Fruit fly (Drosophila melanogaster) whole organism, prepupa: Measurements from ENCODE around the gene CG4408.

Experiments
- Blimp-1 ChIP-seq: fragments of 200-800 bp; sonication (Bioruptor generic); optimal IDR thresholded peaks from 3 replicates; lab custom pipeline; 2017; ENCODE audit warnings: missing biosample characterization, missing genetic modification characterization, mild to moderate bottlenecking, moderate library complexity, missing genetic modification reagents
- CG10631 ChIP-seq: fragments of 200-800 bp; sonication (Bioruptor generic); optimal IDR thresholded peaks from 2 replicates; lab custom pipeline; 2016; ENCODE audit warnings: missing biosample characterization, missing genetic modification characterization
- CG10669 ChIP-seq: fragments of 200-800 bp; sonication (Bioruptor generic); optimal IDR thresholded peaks from 3 replicates; lab custom pipeline; 2018; ENCODE audit warnings: missing biosample characterization, mild to moderate bottlenecking, missing genetic modification characterization, moderate library complexity
- CG11294 ChIP-seq: fragments of 200-800 bp; sonication (Bioruptor generic); IDR thresholded peaks from 2 replicates; pipeline ENCODE4 v1.3.6; 2022; ENCODE audit warnings: missing biosample characterization, missing genetic modification characterization
- CG11762 ChIP-seq: fragments of 200-800 bp; sonication (Bioruptor generic); optimal IDR thresholded peaks from 3 replicates; lab custom pipeline; 2016; ENCODE audit warnings: missing biosample characterization, missing genetic modification characterization; ENCODE audit not compliant: insufficient read depth
- CG15336 ChIP-seq: fragments of 200-800 bp; sonication (Bioruptor generic); IDR thresholded peaks from 2 replicates; pipeline ENCODE4 v1.3.6; 2022; ENCODE audit warnings: missing biosample characterization, missing genetic modification characterization
- CG16779 ChIP-seq: fragments of 200-800 bp; sonication (Bioruptor generic); optimal IDR thresholded peaks from 3 replicates; lab custom pipeline; 2017; ENCODE audit warnings: missing biosample characterization, mild to moderate bottlenecking, missing genetic modification characterization
- CG32006 ChIP-seq: fragments of 200-800 bp; sonication (Bioruptor generic); optimal IDR thresholded peaks from 3 replicates; lab custom pipeline; 2017; ENCODE audit warnings: missing biosample characterization, mild to moderate bottlenecking, missing genetic modification characterization
- CG3919 ChIP-seq: fragments of 200-800 bp; sonication (Bioruptor generic); optimal IDR thresholded peaks from 3 replicates; lab custom pipeline; 2016; ENCODE audit warnings: missing biosample characterization, missing genetic modification characterization
- CG4318 ChIP-seq: fragments of 200-800 bp; sonication (Bioruptor generic); optimal IDR thresholded peaks from 3 replicates; lab custom pipeline; 2017; ENCODE audit warnings: missing biosample characterization, mild to moderate bottlenecking, missing genetic modification characterization
- CG6163 ChIP-seq: fragments of 200-800 bp; sonication (Bioruptor generic); IDR thresholded peaks from 3 replicates; pipeline ENCODE4 v1.3.6; 2022; ENCODE audit warnings: missing biosample characterization, missing genetic modification characterization
- CG6276 ChIP-seq: fragments of 200-800 bp; sonication (Bioruptor generic); optimal IDR thresholded peaks from 2 replicates; lab custom pipeline; 2017; ENCODE audit warnings: missing biosample characterization, mild to moderate bottlenecking, missing genetic modification characterization
- CG6808 ChIP-seq: fragments of 200-800 bp; sonication (Bioruptor generic); optimal IDR thresholded peaks from 3 replicates; lab custom pipeline; 2017; ENCODE audit warnings: missing biosample characterization, missing genetic modification characterization, mild to moderate bottlenecking, moderate library complexity, missing genetic modification reagents
- CG6854 ChIP-seq: fragments of 200-800 bp; sonication (Bioruptor generic); optimal IDR thresholded peaks from 2 replicates; lab custom pipeline; 2017; ENCODE audit warnings: missing biosample characterization, mild to moderate bottlenecking, missing genetic modification characterization
- CG8119 ChIP-seq: fragments of 200-800 bp; sonication (Bioruptor generic); IDR thresholded peaks from 3 replicates; pipeline ENCODE4 v1.3.6; 2022; ENCODE audit warnings: missing biosample characterization, missing genetic modification characterization
- Eip78C ChIP-seq: fragments of 200-800 bp; sonication (Bioruptor generic); peaks from one replicate; lab custom pipeline; 2016; ENCODE audit warnings: missing biosample characterization, missing genetic modification characterization
- Ets21C ChIP-seq: fragments of 200-800 bp; sonication (Bioruptor generic); optimal IDR thresholded peaks from 3 replicates; lab custom pipeline; 2016; ENCODE audit warnings: missing biosample characterization, missing genetic modification characterization
- Ets96B ChIP-seq: fragments of 200-800 bp; optimal IDR thresholded peaks from 2 replicates; lab custom pipeline; 2019; ENCODE audit warnings: missing biosample characterization, mild to moderate bottlenecking, missing genetic modification characterization, moderate library complexity
- Hr38 ChIP-seq: sonication (Bioruptor generic); optimal IDR thresholded peaks from 2 replicates; lab custom pipeline; 2016; ENCODE audit warnings: missing biosample characterization, missing genetic modification characterization
- Hr39 ChIP-seq: fragments of 200-800 bp; sonication (Bioruptor generic); optimal IDR thresholded peaks from 2 replicates; lab custom pipeline; 2016; ENCODE audit warnings: missing biosample characterization, missing genetic modification characterization
- Hr4 ChIP-seq: fragments of 200-800 bp; sonication (Bioruptor generic); optimal IDR thresholded peaks from 3 replicates; lab custom pipeline; 2016; ENCODE audit warnings: missing biosample characterization, missing genetic modification characterization
- Smox ChIP-seq: fragments of 200-800 bp; sonication (Bioruptor generic); optimal IDR thresholded peaks from 3 replicates; lab custom pipeline; 2016; ENCODE audit warnings: missing biosample characterization, missing genetic modification characterization
- Sox102F ChIP-seq: fragments of 200-800 bp; sonication (Bioruptor generic); optimal IDR thresholded peaks from 2 replicates; lab custom pipeline; 2016; ENCODE audit warnings: missing biosample characterization, mild to moderate bottlenecking, missing genetic modification characterization
- Sox14 ChIP-seq: fragments of 200-800 bp; sonication (Bioruptor generic); optimal IDR thresholded peaks from 3 replicates; lab custom pipeline; 2016; ENCODE audit warnings: missing biosample characterization, missing genetic modification characterization
- achi ChIP-seq: fragments of 200-800 bp; sonication (Bioruptor generic); optimal IDR thresholded peaks from 3 replicates; lab custom pipeline; 2016; ENCODE audit warnings: missing biosample characterization, missing genetic modification characterization
- acj6 ChIP-seq: fragments of 200-800 bp; sonication (Bioruptor generic); optimal IDR thresholded peaks from 3 replicates; lab custom pipeline; 2016; ENCODE audit warnings: missing biosample characterization, missing genetic modification characterization
- cyc ChIP-seq: fragments of 200-800 bp; sonication (Bioruptor generic); optimal IDR thresholded peaks from 3 replicates; lab custom pipeline; 2016; ENCODE audit warnings: missing biosample characterization, missing genetic modification characterization
- dsx ChIP-seq: fragments of 200-800 bp; optimal IDR thresholded peaks from 3 replicates; lab custom pipeline; 2019; ENCODE audit warnings: missing biosample characterization, mild to moderate bottlenecking, missing genetic modification characterization, moderate library complexity; ENCODE audit not compliant: poor library complexity, severe bottlenecking
- eg ChIP-seq: fragments of 200-800 bp; sonication (Bioruptor generic); IDR thresholded peaks from 3 replicates; pipeline ENCODE4 v1.3.6; 2022; ENCODE audit warnings: missing biosample characterization, missing genetic modification characterization
- fd59A ChIP-seq: fragments of 200-800 bp; sonication (Bioruptor generic); optimal IDR thresholded peaks from 2 replicates; lab custom pipeline; 2017; ENCODE audit warnings: missing biosample characterization, mild to moderate bottlenecking, missing genetic modification characterization, missing genetic modification reagents
- fd85E ChIP-seq: fragments of 200-800 bp; sonication (Bioruptor generic); optimal IDR thresholded peaks from 3 replicates; lab custom pipeline; 2016; ENCODE audit warnings: missing biosample characterization, missing genetic modification characterization
- fkh ChIP-seq: fragments of 200-800 bp; sonication (Bioruptor generic); optimal IDR thresholded peaks from 3 replicates; lab custom pipeline; 2017; ENCODE audit warnings: missing biosample characterization, mild to moderate bottlenecking, missing genetic modification characterization, moderate library complexity
- net ChIP-seq: fragments of 200-800 bp; sonication (Bioruptor generic); optimal IDR thresholded peaks from 3 replicates; lab custom pipeline; 2016; ENCODE audit warnings: missing biosample characterization, missing genetic modification characterization
- pdm3 ChIP-seq: fragments of 200-800 bp; sonication (Bioruptor generic); optimal IDR thresholded peaks from 3 replicates; lab custom pipeline; 2016; ENCODE audit warnings: missing biosample characterization, missing genetic modification characterization
- salr ChIP-seq, 2 experiments: fragments of 200-800 bp; sonication (Bioruptor generic); optimal IDR thresholded peaks; 3 replicates each; lab custom pipeline; 2016 to 2018; ENCODE audit warnings: missing biosample characterization in 2 of 2, missing genetic modification characterization in 2 of 2, mild to moderate bottlenecking in 1 of 2
- spab ChIP-seq: fragments of 200-800 bp; sonication (Bioruptor generic); optimal IDR thresholded peaks from 2 replicates; lab custom pipeline; 2017; ENCODE audit warnings: missing biosample characterization, mild to moderate bottlenecking, missing genetic modification characterization, missing genetic modification reagents
- ss ChIP-seq, 2 experiments: fragments of 200-800 bp; sonication (Bioruptor generic); optimal IDR thresholded peaks; 2 replicates in 1 of 2; 3 replicates in 1 of 2; lab custom pipeline; 2017 to 2018; ENCODE audit warnings: mild to moderate bottlenecking in 2 of 2, missing biosample characterization in 2 of 2, missing genetic modification characterization in 2 of 2, moderate library complexity in 1 of 2
- topi ChIP-seq: fragments of 200-800 bp; sonication (Bioruptor generic); optimal IDR thresholded peaks from 3 replicates; lab custom pipeline; 2016; ENCODE audit warnings: missing biosample characterization, missing genetic modification characterization
- vri ChIP-seq: fragments of 200-800 bp; sonication (Bioruptor generic); optimal IDR thresholded peaks from 3 replicates; lab custom pipeline; 2016; ENCODE audit warnings: missing biosample characterization, mild to moderate bottlenecking, missing genetic modification characterization

The CG4408 gene

DNA sequence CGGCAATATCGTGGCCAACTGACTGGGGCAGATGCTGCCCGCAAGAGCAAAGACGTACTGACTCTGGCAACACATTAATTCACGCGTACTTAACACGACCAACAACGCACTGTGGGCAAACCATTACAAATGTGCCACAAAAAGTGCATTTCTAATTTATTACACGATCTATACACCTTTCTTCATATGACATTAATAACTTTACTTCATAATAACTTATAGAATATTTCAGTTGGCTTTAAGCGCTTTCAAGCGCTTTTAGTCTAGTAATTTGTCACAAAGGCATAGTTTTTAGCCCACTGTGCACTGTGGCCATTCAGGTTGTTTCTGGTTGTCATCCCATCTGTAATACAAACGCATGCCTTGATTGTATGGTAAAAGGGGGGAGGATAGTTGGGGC, 4.9 kb upstream of the CG4408 start (continued):
- TF ChIP-seq CG3919, result no peak
- no peak for TF ChIP-seq fkh
- TF ChIP-seq Sox14 (GFP tag; lab: Kevin White, UChicago), result peak; percentile 18
- no peak for TF ChIP-seq CG16779 (tag; lab: Kevin White, UChicago)
- no peak for TF ChIP-seq CG10631 (GFP tag; lab: Kevin White, UChicago)
- TF ChIP-seq CG6854, result no peak
- peak; percentile 3 for TF ChIP-seq Ets96B (tag; lab: Kevin White, UChicago)
- TF ChIP-seq salr (GFP tag; optimal IDR thresholded peaks at IDR 0.05; lab: Kevin White, UChicago), result peak in 1 of 2 experiments; percentile 28
- peak; percentile 61; the same call in 1 of the 2 replicates for TF ChIP-seq CG15336 (GFP tag; lab: Robert Waterston, UW)
- peak; percentile 59 for TF ChIP-seq CG6276
- no peak for TF ChIP-seq net (GFP tag; lab: Kevin White, UChicago)
- TF ChIP-seq fd85E (GFP tag; lab: Kevin White, UChicago), result no peak
- TF ChIP-seq fd59A (GFP tag; lab: Kevin White, UChicago), result no peak
- peak; percentile 5 for TF ChIP-seq Hr39 (GFP tag; lab: Kevin White, UChicago)
- TF ChIP-seq Hr38 (GFP tag; lab: Kevin White, UChicago), result no peak
- peak; percentile 0 for TF ChIP-seq Sox102F (GFP tag; lab: Kevin White, UChicago)
- no peak for TF ChIP-seq topi
- TF ChIP-seq CG10669 (GFP tag; lab: Kevin White, UChicago), result no peak
- TF ChIP-seq CG8119 (GFP tag; lab: Robert Waterston, UW), result no peak
- TF ChIP-seq pdm3 (GFP tag; lab: Kevin White, UChicago), result peak; percentile 37
- no peak for TF ChIP-seq acj6
- TF ChIP-seq Hr4 (GFP tag; lab: Kevin White, UChicago), result peak; percentile 19
- TF ChIP-seq Ets21C (GFP tag; lab: Kevin White, UChicago), result no peak
- TF ChIP-seq cyc (GFP tag; lab: Kevin White, UChicago), result no peak
- no peak for TF ChIP-seq dsx (GFP tag; lab: Kevin White, UChicago)
- TF ChIP-seq CG6163 (GFP tag; lab: Robert Waterston, UW), result no peak
- TF ChIP-seq CG11762, result no peak
- TF ChIP-seq CG4318 (GFP tag; lab: Kevin White, UChicago), result peak; percentile 21
- TF ChIP-seq Blimp-1, result no peak
- no peak for TF ChIP-seq spab (GFP tag; lab: Kevin White, UChicago)
- TF ChIP-seq vri (GFP tag; lab: Kevin White, UChicago), result no peak

- peak; percentile 39 for TF ChIP-seq Eip78C (GFP tag; lab: Kevin White, UChicago)
- peak; percentile 12 for TF ChIP-seq CG6276
- no peak for TF ChIP-seq CG6808 (GFP tag; lab: Kevin White, UChicago)
- no peak for TF ChIP-seq CG11294
- TF ChIP-seq Smox (GFP tag; lab: Kevin White, UChicago), result no peak
- TF ChIP-seq ss (GFP tag; optimal IDR thresholded peaks at IDR 0.05; lab: Kevin White, UChicago), result peak in 1 of 2 experiments; percentile 12
- peak; percentile 52 for TF ChIP-seq Hr4 (GFP tag; lab: Kevin White, UChicago)
- peak; percentile 64 for TF ChIP-seq CG6163 (GFP tag; lab: Robert Waterston, UW)
- TF ChIP-seq eg, result peak; percentile 58; the same call in 1 of the 3 replicates
- no peak for TF ChIP-seq CG4318 (GFP tag; lab: Kevin White, UChicago)
- peak; percentile 1 for TF ChIP-seq achi (GFP tag; lab: Kevin White, UChicago)
- peak; percentile 1 for TF ChIP-seq Ets96B (tag; lab: Kevin White, UChicago)
- peak; percentile 52 for TF ChIP-seq CG32006 (GFP tag; lab: Kevin White, UChicago)
- TF ChIP-seq CG15336 (GFP tag; lab: Robert Waterston, UW), result peak; percentile 54
- TF ChIP-seq CG8119 (GFP tag; lab: Robert Waterston, UW), result peak; percentile 34; the same call in 1 of the 3 replicates
Measured at dm6 chr3R:23367540-23367939, 4.2 kb upstream of the CG4408 start.
